Fruit fly (Drosophila melanogaster): Measurements from ENCODE around the gene CG3345.

Gene CG3345

DNA sequence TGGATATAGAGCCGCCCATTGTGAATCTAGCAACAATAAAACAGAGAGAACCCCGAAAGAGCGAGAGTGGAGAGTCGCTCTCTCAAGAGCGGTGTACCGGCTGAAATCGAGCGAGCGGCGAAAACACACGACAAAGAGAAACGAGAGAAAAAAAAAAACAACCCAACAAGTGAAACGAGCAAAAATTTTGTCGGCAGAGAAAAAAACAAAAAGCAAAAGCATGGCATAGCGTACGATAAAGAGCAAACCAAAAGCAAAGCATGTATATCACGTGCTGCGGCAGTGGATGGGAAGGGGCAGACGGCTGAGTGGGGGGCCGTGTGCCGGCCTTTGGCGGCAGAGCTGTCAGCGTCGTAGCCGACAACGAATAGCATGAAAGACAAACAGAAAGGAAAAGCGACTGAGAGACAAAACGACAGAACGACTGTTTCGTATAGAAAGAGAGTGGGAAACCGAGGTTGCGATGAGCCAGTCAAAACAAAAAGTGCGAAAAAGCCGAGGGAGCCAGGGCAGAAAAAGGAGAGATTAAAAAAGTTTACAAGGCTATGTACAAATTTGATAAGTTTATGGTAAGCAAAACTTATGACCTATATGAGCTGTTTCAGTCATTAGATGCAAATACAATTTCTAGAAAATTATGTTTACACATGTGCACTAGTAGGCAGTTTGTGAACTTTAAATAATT lies 22.1 kb upstream of the CG3345 start (continued):
- TF ChIP-seq CG30403 (GFP tag; optimal IDR thresholded peaks at IDR 0.05), result no peak
- no peak for TF ChIP-seq CG9437 (GFP tag; optimal IDR thresholded peaks at IDR 0.05)
- TF ChIP-seq aop (GFP tag; IDR thresholded peaks at IDR 0.05), result no peak
- peak; percentile 74 for TF ChIP-seq kni (GFP tag; optimal IDR thresholded peaks at IDR 0.05)
- no peak for TF ChIP-seq ato (GFP tag; IDR thresholded peaks at IDR 0.05; ENCODE audit: partially characterized antibody)
- TF ChIP-seq insv (GFP tag; optimal IDR thresholded peaks at IDR 0.05), result no peak
- TF ChIP-seq Rfx (GFP tag; IDR thresholded peaks at IDR 0.05), result no peak
- TF ChIP-seq NC2α (GFP tag; optimal IDR thresholded peaks at IDR 0.05), result no peak
- TF ChIP-seq Trl (optimal IDR thresholded peaks at IDR 0.05), result peak; percentile 96 to 98
- TF ChIP-seq Trl (GFP tag; optimal IDR thresholded peaks at IDR 0.05), result peak; percentile 68
- TF ChIP-seq cato (GFP tag; optimal IDR thresholded peaks at IDR 0.05; ENCODE audit: borderline replicate concordance), result no peak
- TF ChIP-seq CG17359 (tag; optimal IDR thresholded peaks at IDR 0.05), result no peak
- TF ChIP-seq Nf-YC (tag; optimal IDR thresholded peaks at IDR 0.05), result peak; percentile 15
- TF ChIP-seq tap (tag; optimal IDR thresholded peaks at IDR 0.05), result no peak
- no peak for TF ChIP-seq CG1792 (GFP tag; optimal IDR thresholded peaks at IDR 0.05)
- TF ChIP-seq tup (GFP tag; optimal IDR thresholded peaks at IDR 0.05), result no peak
- TF ChIP-seq CG9609 (GFP tag; optimal IDR thresholded peaks at IDR 0.05), result no peak
- TF ChIP-seq zfh1 (GFP tag; IDR thresholded peaks at IDR 0.05), result no peak
- TF ChIP-seq CG11723 (GFP tag; optimal IDR thresholded peaks at IDR 0.05), result no peak
- no peak for TF ChIP-seq CG12236 (GFP tag; optimal IDR thresholded peaks at IDR 0.05)
- TF ChIP-seq CG18619 (GFP tag; optimal IDR thresholded peaks at IDR 0.05), result no peak
- TF ChIP-seq Mrtf (GFP tag; IDR thresholded peaks at IDR 0.05), result no peak
- peak; percentile 29 for TF ChIP-seq HmgZ (tag; optimal IDR thresholded peaks at IDR 0.05)
- TF ChIP-seq CG9932 (GFP tag; IDR thresholded peaks at IDR 0.05), result no peak
- TF ChIP-seq CG14710 (tag; optimal IDR thresholded peaks at IDR 0.05), result no peak
- TF ChIP-seq CG2199 (GFP tag; IDR thresholded peaks at IDR 0.05), result 0 out of 3 replicates have a peak, but pooled peaks have one; percentile 37
- peak; percentile 58 for TF ChIP-seq unc-4 (GFP tag; IDR thresholded peaks at IDR 0.05; ENCODE audit: partially characterized antibody)
- TF ChIP-seq Atf6 (GFP tag; IDR thresholded peaks at IDR 0.05), result no peak
- no peak for TF ChIP-seq Hmr (GFP tag; optimal IDR thresholded peaks at IDR 0.05)
- TF ChIP-seq stc (GFP tag; IDR thresholded peaks at IDR 0.05), result 0 out of 2 replicates have a peak, but pooled peaks have one; percentile 10
- TF ChIP-seq fu2 (GFP tag; optimal IDR thresholded peaks at IDR 0.05), result no peak
- TF ChIP-seq CG12155 (GFP tag; optimal IDR thresholded peaks at IDR 0.05), result peak; percentile 86
- TF ChIP-seq CG3163 (GFP tag; optimal IDR thresholded peaks at IDR 0.05), result peak; percentile 94
- no peak for TF ChIP-seq hth (optimal IDR thresholded peaks at IDR 0.05)
- no peak for TF ChIP-seq CG6791 (GFP tag; IDR thresholded peaks at IDR 0.05; ENCODE audit: partially characterized antibody)
- no peak for TF ChIP-seq br (optimal IDR thresholded peaks at IDR 0.05)
- no peak for TF ChIP-seq CG3065 (GFP tag; optimal IDR thresholded peaks at IDR 0.05)
- TF ChIP-seq Tbp (GFP tag; optimal IDR thresholded peaks at IDR 0.05), result no peak
- TF ChIP-seq Six4 (GFP tag; optimal IDR thresholded peaks at IDR 0.05), result no peak
- TF ChIP-seq vfl (GFP tag; optimal IDR thresholded peaks at IDR 0.05), result no peak
- TF ChIP-seq lola (GFP tag; optimal IDR thresholded peaks at IDR 0.05), result no peak
- TF ChIP-seq HLH4C (GFP tag; IDR thresholded peaks at IDR 0.05; ENCODE audit: partially characterized antibody), result peak; percentile 42; the same call in 1 of the 3 replicates
- TF ChIP-seq CG10274 (GFP tag; optimal IDR thresholded peaks at IDR 0.05), result no peak
- TF ChIP-seq CG2202 (tag; optimal IDR thresholded peaks at IDR 0.05), result no peak
- TF ChIP-seq Hr51 (GFP tag; optimal IDR thresholded peaks at IDR 0.05), result no peak
- no peak for TF ChIP-seq tll (GFP tag; optimal IDR thresholded peaks at IDR 0.05)
- no peak for TF ChIP-seq CG2120 (GFP tag; optimal IDR thresholded peaks at IDR 0.05)
- TF ChIP-seq CG15479 (GFP tag; optimal IDR thresholded peaks at IDR 0.05), result no peak
- no peak for TF ChIP-seq Poxn (GFP tag; IDR thresholded peaks at IDR 0.05)
- no peak for TF ChIP-seq CG7357 (GFP tag; IDR thresholded peaks at IDR 0.05)
- TF ChIP-seq Ptx1 (GFP tag; IDR thresholded peaks at IDR 0.05), result no peak
